Worm (Caenorhabditis elegans) whole organism, L4/young adult: ENCODE measurements around the gene ciao-2B.

Experiments
- W03F9.2 ChIP-seq: fragments of 150-350 bp; optimal IDR thresholded peaks from 2 replicates; lab custom pipeline; 2014; ENCODE audit warnings: missing biosample characterization, missing genetic modification characterization
- dao-5 ChIP-seq: sonication (generic microtip); optimal IDR thresholded peaks from 2 replicates; lab custom pipeline; 2016; ENCODE audit warnings: missing genotype, missing genetic modification characterization, moderate library complexity, missing compliant biosample characterization
- him-1 ChIP-seq: sonication (generic microtip); optimal IDR thresholded peaks from 2 replicates; lab custom pipeline; 2016; ENCODE audit warnings: missing genotype, missing genetic modification reagents, missing genetic modification characterization, missing compliant biosample characterization

ciao-2B gene

ce11 chrIII:13455816-13456215 lies 16.5 kb upstream of the ciao-2B start:
- TF ChIP-seq dao-5 (tag; lab: Kevin White, UChicago), result no peak
- TF ChIP-seq him-1, result no peak
- TF ChIP-seq W03F9.2, result no peak

ce11 chrIII:13455207-13455606 lies 15.9 kb upstream of the ciao-2B start, which contains the start of gene cua-1:
Gene cua-1 (minus strand): TSS chrIII:13455307.
- no peak for TF ChIP-seq him-1
- TF ChIP-seq dao-5 (tag; lab: Kevin White, UChicago), result no peak
- TF ChIP-seq W03F9.2, result no peak

ce11 chrIII:13452824-13453223 lies 13.5 kb upstream of the ciao-2B start:
- TF ChIP-seq dao-5 (tag; lab: Kevin White, UChicago), result no peak
- no peak for TF ChIP-seq him-1
- no peak for TF ChIP-seq W03F9.2

ce11 chrIII:13436843-13437242 lies 2.5 kb downstream of the ciao-2B start, which contains the start of gene F45G2.9:
Gene F45G2.9 (minus strand): TSS chrIII:13436943.
- TF ChIP-seq dao-5 (tag; lab: Kevin White, UChicago), result no peak
- no peak for TF ChIP-seq W03F9.2
- no peak for TF ChIP-seq him-1

ce11 chrIII:13435570-13435969 lies 3.8 kb downstream of the ciao-2B start, which contains the start of gene F45G2.8:
Gene F45G2.8 (minus strand): TSS chrIII:13435670.
- TF ChIP-seq W03F9.2 (no peak), him-1 (no peak), dao-5 (tag; lab: Kevin White, UChicago) (no peak)

ce11 chrIII:13434404-13434803 lies 4.9 kb downstream of the ciao-2B start, which contains the start of gene F45G2.7:
Gene F45G2.7 (minus strand): TSS chrIII:13434504.
- TF ChIP-seq W03F9.2 (no peak), him-1 (no peak), dao-5 (tag; lab: Kevin White, UChicago) (no peak)

- no peak for TF ChIP-seq W03F9.2
- no peak for TF ChIP-seq him-1
- no peak for TF ChIP-seq dao-5 (tag; lab: Kevin White, UChicago)
These were observed 9.2 kb downstream of the ciao-2B start, which contains the start of gene trf-1 for ce11 chrIII:13430162-13430561. Gene trf-1 (plus strand): TSS chrIII:13430462.

ce11 chrIII:13429668-13430067 lies 9.7 kb downstream of the ciao-2B start, which contains the start of gene bli-5:
Gene bli-5 (minus strand): TSS chrIII:13429768.
- TF ChIP-seq dao-5 (tag; lab: Kevin White, UChicago) (no peak), him-1 (no peak), W03F9.2 (no peak)

- no peak for TF ChIP-seq him-1
- TF ChIP-seq dao-5 (tag; lab: Kevin White, UChicago), result no peak
- no peak for TF ChIP-seq W03F9.2
These were observed 11.5 kb downstream of the ciao-2B start for ce11 chrIII:13427817-13428216.

ce11 chrIII:13426036-13426435 lies 13.3 kb downstream of the ciao-2B start, which contains the start of gene cope-1:
Gene cope-1 (plus strand): TSS chrIII:13426264.
- no peak for TF ChIP-seq W03F9.2
- no peak for TF ChIP-seq dao-5 (tag; lab: Kevin White, UChicago)
- TF ChIP-seq him-1, result no peak

ce11 chrIII:13423414-13423813 lies 15.9 kb downstream of the ciao-2B start, which contains the start of gene exo-1:
Gene exo-1 (plus strand): TSS chrIII:13423514.
- TF ChIP-seq W03F9.2, result peak; percentile 87
- no peak for TF ChIP-seq dao-5 (tag; lab: Kevin White, UChicago)

- TF ChIP-seq W03F9.2, result no peak
These were observed 20.4 kb downstream of the ciao-2B start for ce11 chrIII:13418975-13419374.

- TF ChIP-seq W03F9.2, result no peak
- TF ChIP-seq dao-5 (tag; lab: Kevin White, UChicago), result no peak
- TF ChIP-seq him-1, result no peak
These were observed 28.1 kb downstream of the ciao-2B start for ce11 chrIII:13411202-13411601.

ce11 chrIII:13409498-13409897 lies 29.8 kb downstream of the ciao-2B start, which contains the start of gene myo-6:
Gene myo-6 (plus strand): TSS chrIII:13409798.
- no peak for TF ChIP-seq W03F9.2
- no peak for TF ChIP-seq him-1
- TF ChIP-seq dao-5 (tag; lab: Kevin White, UChicago), result no peak

ce11 chrIII:13405504-13405903 lies 33.8 kb downstream of the ciao-2B start, which contains the start of gene nas-1:
Gene nas-1 (plus strand): TSS chrIII:13405804.
- no peak for TF ChIP-seq him-1
- no peak for TF ChIP-seq W03F9.2
- TF ChIP-seq dao-5 (tag; lab: Kevin White, UChicago), result no peak

ce11 chrIII:13404418-13404817 lies 34.9 kb downstream of the ciao-2B start, which contains the start of gene ttr-52:
Gene ttr-52 (plus strand): TSS chrIII:13404718.
- TF ChIP-seq him-1 (no peak), dao-5 (tag; lab: Kevin White, UChicago) (no peak), W03F9.2 (no peak)
